Fruit fly (Drosophila melanogaster) whole organism, adult: ENCODE data around the gene CG32713.

Experiments used
- CG11617 ChIP-seq: fragments of 200-800 bp; sonication (Bioruptor generic); optimal IDR thresholded peaks from 2 replicates; lab custom pipeline; 2017; ENCODE audit warnings: mild to moderate bottlenecking, missing biosample characterization, missing genetic modification reagents, missing genetic modification characterization
- CG12768 ChIP-seq: fragments of 200-800 bp; sonication (Bioruptor generic); optimal IDR thresholded peaks from 2 replicates; lab custom pipeline; 2017; ENCODE audit warnings: missing biosample characterization, missing genetic modification characterization, mild to moderate bottlenecking, moderate library complexity, missing genetic modification reagents
- CG14711 ChIP-seq: fragments of 200-800 bp; sonication (Bioruptor generic); optimal IDR thresholded peaks from 2 replicates; lab custom pipeline; 2018; ENCODE audit warnings: missing biosample characterization, mild to moderate bottlenecking, missing genetic modification characterization, moderate library complexity
- CG1620 ChIP-seq: fragments of 200-800 bp; sonication (Bioruptor generic); optimal IDR thresholded peaks from 2 replicates; lab custom pipeline; 2016; ENCODE audit warnings: missing biosample characterization, missing genetic modification characterization
- CG33017 ChIP-seq: fragments of 200-800 bp; sonication (Bioruptor generic); optimal IDR thresholded peaks from 2 replicates; lab custom pipeline; 2018; ENCODE audit warnings: missing biosample characterization, mild to moderate bottlenecking, missing genetic modification characterization, moderate library complexity
- CG5204 ChIP-seq: fragments of 200-800 bp; sonication (Bioruptor generic); optimal IDR thresholded peaks from 2 replicates; lab custom pipeline; 2016; ENCODE audit warnings: missing biosample characterization, missing genetic modification characterization
- CG7045 ChIP-seq: fragments of 200-800 bp; sonication (Bioruptor generic); optimal IDR thresholded peaks from 2 replicates; lab custom pipeline; 2017; ENCODE audit warnings: missing biosample characterization, mild to moderate bottlenecking, missing genetic modification characterization
- CG7101 ChIP-seq: fragments of 200-800 bp; sonication (Bioruptor generic); optimal IDR thresholded peaks from 2 replicates; lab custom pipeline; 2018; ENCODE audit warnings: missing biosample characterization, mild to moderate bottlenecking, missing genetic modification characterization, moderate library complexity
- Clk ChIP-seq: fragments of 200-800 bp; sonication (Bioruptor generic); optimal IDR thresholded peaks from 2 replicates; lab custom pipeline; 2017; ENCODE audit warnings: missing biosample characterization, missing genetic modification characterization
- Crg-1 ChIP-seq: fragments of 200-800 bp; sonication (Bioruptor generic); optimal IDR thresholded peaks from 2 replicates; lab custom pipeline; 2016; ENCODE audit warnings: missing biosample characterization, missing genetic modification characterization
- Hr96 ChIP-seq: fragments of 200-800 bp; sonication (Bioruptor generic); optimal IDR thresholded peaks from 2 replicates; lab custom pipeline; 2016; ENCODE audit warnings: missing biosample characterization, missing genetic modification characterization
- Mnt ChIP-seq: fragments of 200-800 bp; sonication (Bioruptor generic); optimal IDR thresholded peaks from 2 replicates; lab custom pipeline; 2016; ENCODE audit warnings: missing biosample characterization, mild to moderate bottlenecking, missing genetic modification characterization
- bab1 ChIP-seq: fragments of 200-800 bp; sonication (Bioruptor generic); optimal IDR thresholded peaks from 3 replicates; lab custom pipeline; 2019; ENCODE audit warnings: missing biosample characterization, mild to moderate bottlenecking, missing genetic modification characterization, moderate library complexity
- cic ChIP-seq: fragments of 200-800 bp; sonication (Bioruptor generic); optimal IDR thresholded peaks from 2 replicates; lab custom pipeline; 2017; ENCODE audit warnings: missing biosample characterization, mild to moderate bottlenecking, missing genetic modification characterization, moderate library complexity
- cnc ChIP-seq, 2 experiments: fragments of >200 bp; optimal IDR thresholded peaks; 2 replicates each; lab custom pipeline; 2017
- kay ChIP-seq: fragments of 200-800 bp; sonication (Bioruptor generic); peaks from one replicate; lab custom pipeline; 2016; ENCODE audit warnings: missing biosample characterization, missing genetic modification characterization, borderline replicate concordance
- ovo ChIP-seq: fragments of 200-800 bp; sonication (Bioruptor generic); optimal IDR thresholded peaks from 2 replicates; lab custom pipeline; 2016; ENCODE audit warnings: missing biosample characterization, missing genetic modification characterization
- pad ChIP-seq: fragments of 200-800 bp; sonication (Bioruptor generic); optimal IDR thresholded peaks from 3 replicates; lab custom pipeline; 2017; ENCODE audit warnings: missing biosample characterization, missing genetic modification characterization, mild to moderate bottlenecking, moderate library complexity, missing genetic modification reagents
- tj ChIP-seq: fragments of 200-800 bp; sonication (Bioruptor generic); optimal IDR thresholded peaks from 3 replicates; lab custom pipeline; 2017; ENCODE audit warnings: missing biosample characterization, mild to moderate bottlenecking, missing genetic modification characterization, moderate library complexity
- toe ChIP-seq: fragments of 200-800 bp; sonication (Bioruptor generic); optimal IDR thresholded peaks from 2 replicates; lab custom pipeline; 2016; ENCODE audit warnings: missing biosample characterization, missing genetic modification characterization

Gene CG32713

DNA sequence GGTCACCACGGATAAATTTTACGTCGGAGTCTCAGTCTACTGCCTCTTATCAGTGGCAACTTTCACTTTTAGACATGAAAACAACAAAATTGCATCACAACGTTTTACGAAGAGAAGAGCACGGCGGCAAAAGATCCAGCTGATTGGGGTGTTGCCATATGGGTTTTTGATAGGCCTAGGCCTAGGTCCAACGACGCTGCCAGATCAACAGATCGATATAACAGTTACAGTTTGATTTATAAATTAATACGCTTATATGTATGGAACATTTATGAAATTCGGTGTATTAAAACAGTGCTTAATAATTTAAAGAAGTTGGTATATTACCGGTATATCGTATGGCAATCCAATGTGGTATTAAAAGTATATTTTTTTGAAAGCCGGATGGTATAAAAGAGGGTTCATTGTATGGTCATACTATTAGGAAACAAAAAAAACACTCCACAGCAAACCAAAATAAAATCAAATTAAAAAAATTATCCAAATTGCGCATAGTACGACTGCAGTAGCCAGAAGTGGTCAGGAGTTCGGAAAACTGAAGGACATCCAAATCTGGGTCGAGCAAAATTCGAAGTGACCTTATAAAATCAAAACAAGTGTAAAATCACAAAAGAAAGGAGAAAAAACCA, 20.7 kb downstream of the CG32713 start, which contains the start of gene CG1440:
Gene CG1440, plus strand, starts transcription at position 402 of the 629 bp plus-strand sequence.
- peak; percentile 59 for TF ChIP-seq Mnt (GFP tag; lab: Kevin White, UChicago)
- TF ChIP-seq cnc (optimal IDR thresholded peaks at IDR 0.05; lab: Kevin White, UChicago): no peak
- TF ChIP-seq bab1 (GFP tag; lab: Kevin White, UChicago): peak; percentile 89
- TF ChIP-seq pad: no peak
- no peak for TF ChIP-seq Crg-1 (GFP tag; lab: Kevin White, UChicago)
- TF ChIP-seq Clk (GFP tag; lab: Kevin White, UChicago): no peak
- peak; percentile 57 for TF ChIP-seq CG7101
- peak; percentile 33 for TF ChIP-seq CG11617 (GFP tag; lab: Kevin White, UChicago)
- peak; percentile 14 for TF ChIP-seq CG1620 (GFP tag; lab: Kevin White, UChicago)
- TF ChIP-seq CG14711 (tag; lab: Kevin White, UChicago): peak; percentile 61

DNA sequence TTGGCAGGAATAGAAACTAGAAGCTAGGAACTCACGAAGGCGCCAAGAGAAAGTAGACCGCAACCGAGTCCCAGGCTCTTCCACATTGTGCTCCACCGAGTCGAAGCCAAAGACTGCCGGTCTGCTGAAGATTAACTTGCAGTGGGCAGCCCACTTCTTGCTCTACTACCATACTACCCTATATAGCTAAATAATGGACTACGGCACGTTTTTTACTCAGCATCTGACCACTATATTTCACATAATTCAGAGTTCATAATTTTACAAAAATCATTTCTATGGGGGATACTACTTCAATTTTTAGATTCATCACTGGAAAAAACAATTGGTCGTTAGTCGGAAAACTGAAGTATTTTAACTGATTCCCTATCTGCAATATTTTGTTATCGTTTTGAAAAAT, 23.7 kb downstream of the CG32713 start, which contains the start of gene CG32712:
Gene CG32712, minus strand, starts transcription at position 101 of the 400 bp plus-strand sequence.
- TF ChIP-seq Crg-1 (GFP tag; lab: Kevin White, UChicago) (no peak), CG12768 (no peak), Mnt (GFP tag; lab: Kevin White, UChicago) (no peak), tj (GFP tag; lab: Kevin White, UChicago) (no peak), cnc (optimal IDR thresholded peaks at IDR 0.05; lab: Kevin White, UChicago) (no peak), toe (GFP tag; lab: Kevin White, UChicago) (no peak), Clk (GFP tag; lab: Kevin White, UChicago) (no peak), CG11617 (GFP tag; lab: Kevin White, UChicago) (no peak), cic (GFP tag; lab: Kevin White, UChicago) (no peak), CG14711 (tag; lab: Kevin White, UChicago) (no peak), CG33017 (tag; lab: Kevin White, UChicago) (no peak), CG5204 (GFP tag; lab: Kevin White, UChicago) (no peak), CG1620 (GFP tag; lab: Kevin White, UChicago) (no peak), ovo (GFP tag; lab: Kevin White, UChicago) (no peak)

DNA sequence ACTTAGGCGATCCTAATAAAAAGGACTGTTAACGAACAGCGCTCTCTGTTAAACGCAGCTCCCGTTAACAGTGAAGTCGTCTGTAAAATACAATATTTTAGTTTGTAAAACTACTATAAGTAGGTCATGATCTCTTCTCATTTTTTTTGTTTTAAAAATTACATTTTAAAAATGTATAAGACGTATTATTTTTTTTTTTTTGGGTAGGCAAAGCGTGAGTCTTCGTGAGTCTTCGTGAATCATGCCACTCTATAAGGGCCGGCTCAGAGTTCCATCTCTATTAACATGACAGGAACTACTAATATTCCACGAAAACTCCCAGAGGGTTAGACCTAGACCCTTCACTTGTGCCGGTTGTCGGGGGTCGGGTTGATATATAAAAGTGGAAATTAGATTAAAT, 34.8 kb downstream of the CG32713 start:
- TF ChIP-seq kay (peak; percentile 81), CG5204 (GFP tag; lab: Kevin White, UChicago) (no peak)

DNA sequence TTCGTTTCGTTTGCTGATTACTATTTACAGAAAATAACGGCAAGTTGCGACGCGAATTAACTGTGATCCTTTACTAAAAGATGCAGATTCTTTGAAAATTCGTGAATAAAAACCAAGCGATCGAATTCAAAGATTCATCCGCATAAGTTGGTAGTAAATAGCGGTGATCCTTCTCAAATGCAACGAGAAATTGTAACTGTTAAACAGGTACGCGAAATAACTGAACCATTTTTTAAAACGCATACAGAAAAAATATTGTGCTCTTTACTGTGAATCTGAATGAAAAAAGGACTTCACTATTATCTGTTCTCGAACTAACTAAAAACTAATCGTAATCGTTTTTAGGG, 36.0 kb downstream of the CG32713 start:
- no peak for TF ChIP-seq pad
- peak; percentile 75 for TF ChIP-seq ovo (GFP tag; lab: Kevin White, UChicago)
- TF ChIP-seq Mnt (GFP tag; lab: Kevin White, UChicago): no peak
- no peak for TF ChIP-seq tj (GFP tag; lab: Kevin White, UChicago)
- no peak for TF ChIP-seq CG14711 (tag; lab: Kevin White, UChicago)
- TF ChIP-seq Clk (GFP tag; lab: Kevin White, UChicago): no peak
- no peak for TF ChIP-seq toe (GFP tag; lab: Kevin White, UChicago)
- no peak for TF ChIP-seq bab1 (GFP tag; lab: Kevin White, UChicago)

DNA sequence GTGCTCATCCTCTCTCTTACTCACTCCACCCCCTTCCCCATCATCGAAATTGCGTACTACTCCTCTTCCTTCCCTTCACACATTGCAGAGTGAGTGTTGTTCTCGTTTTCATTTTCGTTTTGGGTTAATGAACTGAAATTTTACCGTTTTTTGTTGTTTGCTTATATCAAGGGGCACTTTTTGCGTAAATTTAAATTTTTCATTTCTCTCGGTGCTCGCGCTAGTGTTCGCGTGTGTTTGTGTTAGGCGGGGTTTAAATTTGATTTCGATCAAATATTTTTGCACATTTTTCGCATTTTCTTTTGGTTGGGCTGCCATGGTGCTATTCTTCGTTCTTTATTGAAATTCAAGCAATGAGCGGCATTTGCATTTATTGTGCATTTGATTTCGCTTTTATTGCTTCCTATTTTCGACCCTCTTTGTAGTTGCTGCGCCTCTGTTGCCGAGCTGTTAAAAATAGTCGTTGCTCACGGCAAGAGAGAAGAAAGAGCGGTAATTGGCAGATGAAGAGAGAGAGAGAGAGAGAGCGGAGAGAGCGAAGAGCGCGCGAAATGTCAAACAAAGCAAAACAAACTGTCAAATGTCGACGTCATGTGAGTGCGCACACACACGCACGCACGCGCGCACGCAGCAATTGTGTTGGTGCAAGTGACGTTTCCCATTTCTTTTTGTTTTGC, 36.5 kb downstream of the CG32713 start:
- TF ChIP-seq pad (peak; percentile 85), CG5204 (GFP tag; lab: Kevin White, UChicago) (no peak), Hr96 (GFP tag; lab: Kevin White, UChicago) (no peak), CG7101 (peak; percentile 59), CG1620 (GFP tag; lab: Kevin White, UChicago) (no peak), CG12768 (peak; percentile 64), ovo (GFP tag; lab: Kevin White, UChicago) (no peak), toe (GFP tag; lab: Kevin White, UChicago) (no peak), tj (GFP tag; lab: Kevin White, UChicago) (peak; percentile 75), bab1 (GFP tag; lab: Kevin White, UChicago) (peak; percentile 88), cic (GFP tag; lab: Kevin White, UChicago) (peak; percentile 24), Clk (GFP tag; lab: Kevin White, UChicago) (no peak), CG14711 (tag; lab: Kevin White, UChicago) (no peak), Mnt (GFP tag; lab: Kevin White, UChicago) (peak; percentile 79), cnc (optimal IDR thresholded peaks at IDR 0.05; lab: Kevin White, UChicago) (no peak), kay (peak; percentile 88), Crg-1 (GFP tag; lab: Kevin White, UChicago) (no peak), CG7045 (GFP tag; lab: Kevin White, UChicago) (no peak), CG11617 (GFP tag; lab: Kevin White, UChicago) (peak; percentile 50), CG33017 (tag; lab: Kevin White, UChicago) (peak; percentile 14)

DNA sequence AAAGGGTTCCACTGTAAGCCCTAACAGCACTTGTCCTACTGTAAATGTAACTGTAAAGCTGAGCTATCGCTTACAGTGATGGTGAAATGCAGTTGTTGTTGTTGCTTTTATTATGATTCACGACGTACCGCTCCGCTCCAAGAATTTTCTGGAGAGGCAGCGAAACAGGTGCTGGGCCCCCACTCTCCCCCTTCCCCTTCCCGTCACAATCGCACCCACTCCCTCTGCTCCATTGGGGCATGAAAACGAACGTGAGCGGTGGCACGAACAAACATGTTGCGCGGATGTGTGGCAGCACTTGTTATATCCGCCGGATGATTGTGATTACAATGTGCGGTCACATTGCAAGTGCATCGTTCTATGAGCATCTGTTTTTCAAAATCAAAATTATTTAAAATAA, 37.9 kb downstream of the CG32713 start:
- TF ChIP-seq ovo (GFP tag; lab: Kevin White, UChicago) (peak; percentile 13), Clk (GFP tag; lab: Kevin White, UChicago) (no peak), cic (GFP tag; lab: Kevin White, UChicago) (no peak), bab1 (GFP tag; lab: Kevin White, UChicago) (no peak), CG14711 (tag; lab: Kevin White, UChicago) (no peak), tj (GFP tag; lab: Kevin White, UChicago) (no peak)
